Worm (Caenorhabditis elegans): ENCODE results near the gene B0563.5.

DNA sequence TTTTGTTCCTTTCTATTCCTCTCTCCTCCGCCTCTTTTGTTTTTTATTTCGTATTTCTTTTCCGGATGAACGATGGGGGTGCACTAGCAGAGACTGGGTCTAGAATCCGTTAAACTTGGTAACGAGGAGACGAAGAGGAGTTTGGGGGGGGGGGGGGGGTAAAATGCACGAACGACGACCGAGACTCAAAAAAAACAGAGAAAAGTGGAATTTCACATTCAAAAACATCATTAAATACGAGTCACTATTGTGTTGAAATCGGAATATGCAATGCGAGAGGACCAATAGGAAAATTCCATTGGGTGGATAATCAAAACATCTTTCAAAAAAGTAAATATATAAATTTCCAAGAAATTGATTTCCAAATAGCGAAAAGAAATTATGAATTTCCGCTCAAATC lies 8.3 kb downstream of the B0563.5 start, which contains the start of gene B0563.7:
- TF ChIP-seq C17E4.6 (GFP tag; IDR thresholded peaks at IDR 0.05) (no peak), unc-62 (GFP tag; optimal IDR thresholded peaks at IDR 0.05) (no peak), ama-1 (optimal IDR thresholded peaks at IDR 0.05) (no peak), ama-1 (GFP tag; optimal IDR thresholded peaks at IDR 0.05) (no peak), ceh-79 (tag; optimal IDR thresholded peaks at IDR 0.05) (no peak), zim-3 (tag; optimal IDR thresholded peaks at IDR 0.05) (no peak), T07F8.4 (tag; optimal IDR thresholded peaks at IDR 0.05) (no peak), hlh-12 (tag; optimal IDR thresholded peaks at IDR 0.05) (no peak), ets-4 (GFP tag; optimal IDR thresholded peaks at IDR 0.05) (no peak), lin-40 (tag; optimal IDR thresholded peaks at IDR 0.05) (no peak), bed-2 (GFP tag; IDR thresholded peaks at IDR 0.05) (no peak), ceh-91 (GFP tag; IDR thresholded peaks at IDR 0.05) (no peak), Y67H2A.10 (GFP tag; conservative IDR thresholded peaks at IDR 0.05) (no peak), snpc-1.3 (tag; optimal IDR thresholded peaks at IDR 0.05; ENCODE audit: insufficient read depth) (no peak), F57A8.1 (GFP tag; optimal IDR thresholded peaks at IDR 0.05) (no peak)
